Worm (Caenorhabditis elegans) whole organism, dauer: ENCODE data around the gene F19H6.4.

ENCODE experiments used
- unc-62 ChIP-seq: sonication (generic microtip); optimal IDR thresholded peaks from 2 replicates; lab custom pipeline; 2017; ENCODE audit warnings: missing biosample characterization, missing genetic modification reagents, missing genetic modification characterization

F19H6.4 gene

ce11 chrX:12350207-12350606 lies 15.3 kb upstream of the F19H6.4 start, which contains the start of gene F42F12.3:
F42F12.3 (plus strand) TSS chrX:12350578.
- TF ChIP-seq unc-62 (GFP tag; lab: Kevin White, UChicago) = no peak

ce11 chrX:12352872-12353271 lies 12.6 kb upstream of the F19H6.4 start, which contains the start of gene F42F12.4:
F42F12.4 (minus strand) TSS chrX:12352947.
- no peak for TF ChIP-seq unc-62 (GFP tag; lab: Kevin White, UChicago)

- no peak for TF ChIP-seq unc-62 (GFP tag; lab: Kevin White, UChicago)
These were observed 8.9 kb upstream of the F19H6.4 start, which contains the start of gene nspc-12 for ce11 chrX:12356581-12356980. nspc-12 (minus strand) TSS chrX:12356681.

- TF ChIP-seq unc-62 (GFP tag; lab: Kevin White, UChicago) = no peak
These were observed 8.4 kb upstream of the F19H6.4 start, which contains the start of gene nspc-13 for ce11 chrX:12357127-12357526. nspc-13 (plus strand) TSS chrX:12357427.

ce11 chrX:12358957-12359356 lies 6.5 kb upstream of the F19H6.4 start, which contains the start of gene nspc-14:
nspc-14 (minus strand) TSS chrX:12359057.
- no peak for TF ChIP-seq unc-62 (GFP tag; lab: Kevin White, UChicago)

- TF ChIP-seq unc-62 (GFP tag; lab: Kevin White, UChicago) = no peak
These were observed 5.0 kb upstream of the F19H6.4 start, which contains the start of the genes nspc-15 and F19H6.6 for ce11 chrX:12360444-12360843. nspc-15 (plus strand) TSS chrX:12360744. F19H6.6 (plus strand) TSS chrX:12360827.

ce11 chrX:12362951-12363486 lies 2.5 kb upstream of the F19H6.4 start:
- TF ChIP-seq unc-62 (GFP tag; lab: Kevin White, UChicago) = peak; percentile 33

ce11 chrX:12364804-12365203 lies 684 bp upstream of the F19H6.4 start, which contains the start of gene F19H6.5:
F19H6.5 (minus strand) TSS chrX:12364904.
- TF ChIP-seq unc-62 (GFP tag; lab: Kevin White, UChicago) = no peak

ce11 chrX:12367498-12367897 lies 2.0 kb downstream of the F19H6.4 start:
- TF ChIP-seq unc-62 (GFP tag; lab: Kevin White, UChicago) = no peak

- no peak for TF ChIP-seq unc-62 (GFP tag; lab: Kevin White, UChicago)
These were observed 5.8 kb downstream of the F19H6.4 start, which contains the start of gene rif-1.2 for ce11 chrX:12371321-12371720. rif-1.2 (minus strand) TSS chrX:12371421.

- no peak for TF ChIP-seq unc-62 (GFP tag; lab: Kevin White, UChicago)
These were observed 10.3 kb downstream of the F19H6.4 start for ce11 chrX:12375783-12376182.

ce11 chrX:12378293-12378692 lies 12.8 kb downstream of the F19H6.4 start, which contains the start of gene glb-13:
glb-13 (minus strand) TSS chrX:12378393.
- TF ChIP-seq unc-62 (GFP tag; lab: Kevin White, UChicago) = no peak

ce11 chrX:12391380-12391779 lies 25.9 kb downstream of the F19H6.4 start, which contains the start of gene nekl-3:
nekl-3 (minus strand) TSS chrX:12391480.
- TF ChIP-seq unc-62 (GFP tag; lab: Kevin White, UChicago) = no peak

ce11 chrX:12393786-12394308 lies 28.4 kb downstream of the F19H6.4 start, which contains the start of gene F17E5.2:
F17E5.2 (plus strand) TSS chrX:12394258.
- no peak for TF ChIP-seq unc-62 (GFP tag; lab: Kevin White, UChicago)

ce11 chrX:12404729-12405128 lies 39.2 kb downstream of the F19H6.4 start:
- no peak for TF ChIP-seq unc-62 (GFP tag; lab: Kevin White, UChicago)

ce11 chrX:12406037-12406436 lies 40.5 kb downstream of the F19H6.4 start:
- TF ChIP-seq unc-62 (GFP tag; lab: Kevin White, UChicago) = no peak

ce11 chrX:12406592-12406991 lies 41.1 kb downstream of the F19H6.4 start:
- TF ChIP-seq unc-62 (GFP tag; lab: Kevin White, UChicago) = no peak
